Fruit fly (Drosophila melanogaster) whole organism, embryonic: ENCODE data around the gene mRpS35.

Experiments
- Atf6 ChIP-seq: fragments of 200-800 bp; sonication (Bioruptor generic); IDR thresholded peaks from 2 replicates; pipeline ENCODE4 v1.3.6; 2022; ENCODE audit warnings: missing biosample characterization, missing genetic modification characterization
- BEAF-32 ChIP-seq: fragments of 200-800 bp; sonication (Bioruptor generic); optimal IDR thresholded peaks from 3 replicates; lab custom pipeline; 2017; ENCODE audit warnings: missing biosample characterization, missing genetic modification characterization, mild to moderate bottlenecking, moderate library complexity, missing genetic modification reagents
- CG11456 ChIP-seq: fragments of 200-800 bp; sonication (Bioruptor generic); IDR thresholded peaks from 3 replicates; pipeline ENCODE4 v1.3.6; 2022; ENCODE audit warnings: missing biosample characterization, missing genetic modification characterization
- CG11695 ChIP-seq: fragments of 200-800 bp; sonication (Bioruptor generic); IDR thresholded peaks from 3 replicates; pipeline ENCODE4 v1.3.6; 2022; ENCODE audit warnings: missing biosample characterization, missing genetic modification characterization
- CG12071 ChIP-seq: fragments of 200-800 bp; sonication (Bioruptor generic); optimal IDR thresholded peaks from 3 replicates; lab custom pipeline; 2018; ENCODE audit warnings: missing biosample characterization, mild to moderate bottlenecking, missing genetic modification characterization
- CG13287 ChIP-seq: fragments of 200-800 bp; sonication (Bioruptor generic); IDR thresholded peaks from 2 replicates; pipeline ENCODE4 v1.3.6; 2022; ENCODE audit warnings: missing biosample characterization, missing genetic modification characterization; ENCODE audit not compliant: partially characterized antibody
- CG13424 ChIP-seq: fragments of 200-800 bp; sonication (Bioruptor generic); optimal IDR thresholded peaks from 2 replicates; lab custom pipeline; 2019; ENCODE audit warnings: missing biosample characterization, mild to moderate bottlenecking, missing genetic modification characterization, moderate library complexity
- CG14965 ChIP-seq: fragments of 200-800 bp; sonication (Bioruptor generic); optimal IDR thresholded peaks from 2 replicates; lab custom pipeline; 2016; ENCODE audit warnings: missing biosample characterization, missing genetic modification characterization, borderline replicate concordance
- CG2199 ChIP-seq: fragments of 200-800 bp; sonication (Bioruptor generic); IDR thresholded peaks from 3 replicates; pipeline ENCODE4 v1.3.6; 2022; ENCODE audit warnings: missing biosample characterization, missing genetic modification characterization
- CG2875 ChIP-seq: fragments of 200-800 bp; sonication (Bioruptor generic); optimal IDR thresholded peaks from 2 replicates; lab custom pipeline; 2017; ENCODE audit warnings: missing biosample characterization, mild to moderate bottlenecking, missing genetic modification characterization, missing genetic modification reagents
- CG30403 ChIP-seq: fragments of 200-800 bp; sonication (Bioruptor generic); optimal IDR thresholded peaks from 3 replicates; lab custom pipeline; 2016; ENCODE audit warnings: missing biosample characterization, missing genetic modification characterization
- CG4360 ChIP-seq: fragments of 200-800 bp; sonication (Bioruptor generic); IDR thresholded peaks from 2 replicates; pipeline ENCODE4 v1.3.6; 2022; ENCODE audit warnings: missing biosample characterization, missing genetic modification characterization
- CG4730 ChIP-seq: fragments of 200-800 bp; sonication (Bioruptor generic); IDR thresholded peaks from 2 replicates; pipeline ENCODE4 v1.3.6; 2022; ENCODE audit warnings: missing biosample characterization, missing genetic modification characterization
- CG6683 ChIP-seq: fragments of 200-800 bp; sonication (Bioruptor generic); optimal IDR thresholded peaks from 2 replicates; lab custom pipeline; 2017; ENCODE audit warnings: missing biosample characterization, mild to moderate bottlenecking, missing genetic modification characterization, missing genetic modification reagents
- CG6765 ChIP-seq: fragments of 200-800 bp; sonication (Bioruptor generic); optimal IDR thresholded peaks from 3 replicates; lab custom pipeline; 2017; ENCODE audit warnings: missing biosample characterization, mild to moderate bottlenecking, missing genetic modification characterization
- CG7372 ChIP-seq: fragments of 200-800 bp; sonication (Bioruptor generic); IDR thresholded peaks from 2 replicates; pipeline ENCODE4 v1.3.6; 2022; ENCODE audit warnings: missing biosample characterization, missing genetic modification characterization
- CG8478 ChIP-seq: fragments of >200 bp; optimal IDR thresholded peaks from 2 replicates; lab custom pipeline; 2018
- CHES-1-like ChIP-seq: fragments of 200-800 bp; sonication (Bioruptor generic); optimal IDR thresholded peaks from 2 replicates; lab custom pipeline; 2016; ENCODE audit warnings: missing biosample characterization, missing genetic modification characterization
- Deaf1 ChIP-seq: fragments of 200-800 bp; optimal IDR thresholded peaks from 3 replicates; lab custom pipeline; 2019; ENCODE audit warnings: missing biosample characterization, mild to moderate bottlenecking, missing genetic modification characterization, moderate library complexity
- Doc3 ChIP-seq: fragments of 200-800 bp; sonication (Bioruptor generic); IDR thresholded peaks from 3 replicates; pipeline ENCODE4 v1.3.6; 2022; ENCODE audit warnings: missing biosample characterization, missing genetic modification characterization; ENCODE audit not compliant: partially characterized antibody
- Eip74EF ChIP-seq, 2 experiments: fragments of 200-800 bp in 1 of 2; fragments of >200 bp in 1 of 2; sonication (Bioruptor generic) in 1 of 2; optimal IDR thresholded peaks; 2 replicates each; lab custom pipeline; 2017 to 2019; ENCODE audit warnings: missing biosample characterization in 2 of 2, missing genetic modification characterization in 2 of 2, mild to moderate bottlenecking in 1 of 2, moderate library complexity in 1 of 2
- Fer2 ChIP-seq: fragments of 200-800 bp; sonication (Bioruptor generic); optimal IDR thresholded peaks from 2 replicates; lab custom pipeline; 2018; ENCODE audit warnings: missing biosample characterization, mild to moderate bottlenecking, missing genetic modification characterization, moderate library complexity
- HLH3B ChIP-seq: fragments of 200-800 bp; sonication (Bioruptor generic); IDR thresholded peaks from 2 replicates; pipeline ENCODE4 v1.3.6; 2022; ENCODE audit warnings: missing biosample characterization, missing genetic modification characterization
- Hr3 ChIP-seq: fragments of 200-800 bp; sonication (Bioruptor generic); optimal IDR thresholded peaks from 3 replicates; lab custom pipeline; 2016; ENCODE audit warnings: missing biosample characterization, missing genetic modification characterization
- Jarid2 ChIP-seq: fragments of 200-800 bp; sonication (Bioruptor generic); optimal IDR thresholded peaks from 3 replicates; lab custom pipeline; 2017; ENCODE audit warnings: mild to moderate bottlenecking, missing biosample characterization, missing genetic modification reagents, missing genetic modification characterization
- NK7.1 ChIP-seq: fragments of 200-800 bp; sonication (Bioruptor generic); optimal IDR thresholded peaks from 3 replicates; lab custom pipeline; 2016; ENCODE audit warnings: missing biosample characterization, missing genetic modification characterization
- Oaz ChIP-seq: fragments of 200-800 bp; sonication (Bioruptor generic); IDR thresholded peaks from 2 replicates; pipeline ENCODE4 v1.3.6; 2022; ENCODE audit warnings: missing biosample characterization, missing genetic modification characterization
- Ptx1 ChIP-seq: fragments of 200-800 bp; sonication (Bioruptor generic); IDR thresholded peaks from 2 replicates; pipeline ENCODE4 v1.3.6; 2022; ENCODE audit warnings: missing biosample characterization, missing genetic modification characterization
- Xbp1 ChIP-seq: fragments of 200-800 bp; sonication (Bioruptor generic); optimal IDR thresholded peaks from 3 replicates; lab custom pipeline; 2016; ENCODE audit warnings: missing biosample characterization, mild to moderate bottlenecking, missing genetic modification characterization
- aop ChIP-seq: fragments of 200-800 bp; sonication (Bioruptor generic); IDR thresholded peaks from 2 replicates; pipeline ENCODE4 v1.3.6; 2022; ENCODE audit warnings: missing biosample characterization, missing genetic modification characterization
- az2 ChIP-seq: fragments of 200-800 bp; sonication (Bioruptor generic); optimal IDR thresholded peaks from 3 replicates; lab custom pipeline; 2016; ENCODE audit warnings: missing biosample characterization, missing genetic modification characterization
- bsh ChIP-seq, 2 experiments: fragments of 200-800 bp; sonication (Bioruptor generic); optimal IDR thresholded peaks; 2 replicates each; lab custom pipeline; 2017 to 2018; ENCODE audit warnings: mild to moderate bottlenecking in 2 of 2, missing biosample characterization in 2 of 2, missing genetic modification characterization in 2 of 2, moderate library complexity in 1 of 2
- chm ChIP-seq: fragments of 200-800 bp; sonication (Bioruptor generic); IDR thresholded peaks from 2 replicates; pipeline ENCODE4 v1.3.6; 2022; ENCODE audit warnings: missing biosample characterization, missing genetic modification characterization
- croc ChIP-seq: fragments of 200-800 bp; sonication (Bioruptor generic); conservative IDR thresholded peaks from 3 replicates; pipeline ENCODE4 v1.3.6; 2022; ENCODE audit warnings: missing biosample characterization, missing genetic modification characterization
- danr ChIP-seq: fragments of 200-800 bp; sonication (Bioruptor generic); IDR thresholded peaks from 2 replicates; pipeline ENCODE4 v1.3.6; 2022; ENCODE audit warnings: missing biosample characterization, missing genetic modification characterization
- dm ChIP-seq: fragments of 200-800 bp; sonication (Bioruptor generic); optimal IDR thresholded peaks from 3 replicates; lab custom pipeline; 2016; ENCODE audit warnings: missing biosample characterization, missing genetic modification characterization
- fd96Cb ChIP-seq: fragments of 200-800 bp; sonication (Bioruptor generic); optimal IDR thresholded peaks from 2 replicates; lab custom pipeline; 2018; ENCODE audit warnings: missing biosample characterization, mild to moderate bottlenecking, missing genetic modification characterization, moderate library complexity
- gsb ChIP-seq: fragments of 200-800 bp; sonication (Bioruptor generic); IDR thresholded peaks from 2 replicates; pipeline ENCODE4 v1.3.6; 2022; ENCODE audit warnings: missing biosample characterization, missing genetic modification characterization
- ham ChIP-seq: fragments of 200-800 bp; sonication (Bioruptor generic); IDR thresholded peaks from 2 replicates; pipeline ENCODE4 v1.3.6; 2022; ENCODE audit warnings: missing biosample characterization, missing genetic modification characterization
- insv ChIP-seq, 2 experiments: fragments of 200-800 bp; sonication (Bioruptor generic); optimal IDR thresholded peaks; 3 replicates each; lab custom pipeline; 2016 to 2018; ENCODE audit warnings: missing biosample characterization in 2 of 2, missing genetic modification characterization in 2 of 2
- inv ChIP-seq: fragments of 200-800 bp; sonication (Bioruptor generic); IDR thresholded peaks from 2 replicates; pipeline ENCODE4 v1.3.6; 2022; ENCODE audit warnings: missing biosample characterization, missing genetic modification characterization; ENCODE audit not compliant: partially characterized antibody
- lmd ChIP-seq: fragments of 200-800 bp; sonication (Bioruptor generic); IDR thresholded peaks from 2 replicates; pipeline ENCODE4 v1.3.6; 2022; ENCODE audit warnings: missing biosample characterization, missing genetic modification characterization
- nerfin-1 ChIP-seq: fragments of 200-800 bp; sonication (Bioruptor generic); optimal IDR thresholded peaks from 3 replicates; lab custom pipeline; 2019; ENCODE audit warnings: missing biosample characterization, mild to moderate bottlenecking, missing genetic modification characterization, moderate library complexity
- phol ChIP-seq: fragments of 200-800 bp; sonication (Bioruptor generic); optimal IDR thresholded peaks from 3 replicates; lab custom pipeline; 2018; ENCODE audit warnings: missing biosample characterization, mild to moderate bottlenecking, missing genetic modification characterization, moderate library complexity
- pita ChIP-seq: fragments of 200-800 bp; sonication (Bioruptor generic); optimal IDR thresholded peaks from 2 replicates; lab custom pipeline; 2017; ENCODE audit warnings: missing biosample characterization, mild to moderate bottlenecking, missing genetic modification characterization
- sc ChIP-seq, 3 experiments: fragments of >200 bp in 2 of 3; fragments of 200-800 bp in 1 of 3; sonication (Bioruptor generic) in 1 of 3; optimal IDR thresholded peaks; 2 replicates in 2 of 3; 3 replicates in 1 of 3; lab custom pipeline; 2017; ENCODE audit warnings: mild to moderate bottlenecking in 1 of 3, missing biosample characterization in 1 of 3, missing genetic modification characterization in 1 of 3, missing genetic modification reagents in 1 of 3
- sim ChIP-seq: fragments of 200-800 bp; sonication (Bioruptor generic); IDR thresholded peaks from 2 replicates; pipeline ENCODE4 v1.3.6; 2022; ENCODE audit warnings: missing biosample characterization, missing genetic modification characterization
- tgo ChIP-seq: fragments of 200-800 bp; sonication (Bioruptor generic); IDR thresholded peaks from 3 replicates; pipeline ENCODE4 v1.3.6; 2022; ENCODE audit warnings: missing biosample characterization, missing genetic modification characterization
- vnd ChIP-seq: fragments of 200-800 bp; sonication (Bioruptor generic); IDR thresholded peaks from 3 replicates; pipeline ENCODE4 v1.3.6; 2022; ENCODE audit warnings: missing biosample characterization, missing genetic modification characterization; ENCODE audit not compliant: partially characterized antibody
- z ChIP-seq: fragments of 200-800 bp; sonication (Bioruptor generic); IDR thresholded peaks from 3 replicates; pipeline ENCODE4 v1.3.6; 2022; ENCODE audit warnings: missing biosample characterization, missing genetic modification characterization

The mRpS35 gene

DNA sequence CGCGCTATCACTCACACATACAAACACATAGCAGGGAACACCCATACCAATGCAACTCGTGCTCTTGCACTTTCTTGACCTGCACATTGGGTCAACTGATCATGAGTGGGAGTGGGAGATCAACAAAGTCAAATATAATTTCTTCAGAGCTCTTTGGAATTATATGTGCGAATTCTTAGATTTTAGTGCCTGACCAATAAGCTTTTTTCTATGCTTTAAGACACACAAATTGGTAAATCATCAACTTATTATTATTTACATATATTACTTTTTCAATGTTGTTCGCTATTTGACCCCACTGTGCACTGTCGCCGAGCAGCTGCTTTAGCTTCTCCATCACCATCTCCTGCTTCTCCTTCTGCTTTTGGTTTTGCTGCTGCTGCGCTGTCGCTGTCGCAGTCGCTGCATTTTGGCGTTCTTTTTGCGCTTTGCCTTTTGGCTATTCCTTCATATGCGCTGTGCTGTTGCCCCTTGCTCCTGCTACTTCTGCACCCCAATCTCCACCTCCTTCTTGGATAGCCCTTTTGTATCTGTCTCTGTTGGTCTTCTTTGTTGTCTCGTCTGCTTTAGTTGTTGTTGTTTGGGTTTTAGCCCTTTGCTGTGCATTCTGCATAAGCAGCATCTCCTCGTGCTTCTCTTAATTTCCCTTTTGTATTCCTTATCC is 43.5 kb downstream of the mRpS35 start (continued):
- TF ChIP-seq z (GFP tag; lab: Robert Waterston, UW) (no peak), gsb (no peak), pita (GFP tag; lab: Kevin White, UChicago) (no peak), CG6765 (no peak), CG8478 (lab: Kevin White, UChicago) (no peak), BEAF-32 (GFP tag; lab: Kevin White, UChicago) (no peak), tgo (GFP tag; lab: Robert Waterston, UW) (no peak), HLH3B (GFP tag; lab: Robert Waterston, UW) (peak; percentile 49; the same call in 1 of the 2 replicates), Ptx1 (GFP tag; lab: Robert Waterston, UW) (peak; percentile 18; the same call in 1 of the 2 replicates), croc (GFP tag; lab: Robert Waterston, UW) (peak; percentile 58), Eip74EF (GFP tag; optimal IDR thresholded peaks at IDR 0.05; lab: Kevin White, UChicago) (no peak), CG2199 (no peak), CG11456 (GFP tag; lab: Robert Waterston, UW) (no peak), az2 (peak; percentile 47), sim (GFP tag; lab: Robert Waterston, UW) (no peak), CG7372 (no peak), CG11695 (GFP tag; lab: Robert Waterston, UW) (0 out of 3 replicates have a peak, but pooled peaks have one; percentile 38), CG4360 (no peak), CG14965 (GFP tag; lab: Kevin White, UChicago) (no peak), CG2875 (peak; percentile 50), bsh (GFP tag; optimal IDR thresholded peaks at IDR 0.05; lab: Kevin White, UChicago) (peak; percentile 84 to 98), phol (tag; lab: Kevin White, UChicago) (peak; percentile 70), CG12071 (GFP tag; lab: Kevin White, UChicago) (no peak), NK7.1 (GFP tag; lab: Kevin White, UChicago) (no peak), CG13424 (tag; lab: Kevin White, UChicago) (peak; percentile 53), fd96Cb (tag; lab: Kevin White, UChicago) (peak; percentile 72), CG13287 (GFP tag; lab: Robert Waterston, UW) (no peak), CG6683 (GFP tag; lab: Kevin White, UChicago) (no peak), CHES-1-like (GFP tag; lab: Kevin White, UChicago) (no peak), dm (GFP tag; lab: Kevin White, UChicago) (no peak), Doc3 (GFP tag; lab: Robert Waterston, UW) (no peak), CG4730 (GFP tag; lab: Robert Waterston, UW) (no peak), Fer2 (tag; lab: Kevin White, UChicago) (no peak), ham (GFP tag; lab: Robert Waterston, UW) (no peak), inv (no peak), lmd (peak; percentile 49), sc (optimal IDR thresholded peaks at IDR 0.05; lab: Kevin White, UChicago) (no peak), sc (GFP tag; optimal IDR thresholded peaks at IDR 0.05; lab: Kevin White, UChicago) (peak; percentile 75), Xbp1 (GFP tag; lab: Kevin White, UChicago) (peak; percentile 57), Deaf1 (tag; lab: Kevin White, UChicago) (no peak), Oaz (GFP tag; lab: Robert Waterston, UW) (no peak), vnd (GFP tag; lab: Robert Waterston, UW) (no peak), nerfin-1 (tag; lab: Kevin White, UChicago) (no peak), chm (GFP tag; lab: Robert Waterston, UW) (no peak), CG30403 (GFP tag; lab: Kevin White, UChicago) (peak; percentile 67), Jarid2 (GFP tag; lab: Kevin White, UChicago) (no peak), aop (no peak), Atf6 (GFP tag; lab: Robert Waterston, UW) (no peak), Hr3 (GFP tag; lab: Kevin White, UChicago) (peak; percentile 30), insv (GFP tag; optimal IDR thresholded peaks at IDR 0.05; lab: Kevin White, UChicago) (no peak), danr (GFP tag; lab: Robert Waterston, UW) (no peak)
